Fruit fly (Drosophila melanogaster) whole organism, prepupa: Measurements from ENCODE around the gene CG4911.

Experiments
- CG10631 ChIP-seq: fragments of 200-800 bp; sonication (Bioruptor generic); optimal IDR thresholded peaks from 2 replicates; lab custom pipeline; 2016; ENCODE audit warnings: missing biosample characterization, missing genetic modification characterization
- CG16779 ChIP-seq: fragments of 200-800 bp; sonication (Bioruptor generic); optimal IDR thresholded peaks from 3 replicates; lab custom pipeline; 2017; ENCODE audit warnings: missing biosample characterization, mild to moderate bottlenecking, missing genetic modification characterization
- CG6276 ChIP-seq: fragments of 200-800 bp; sonication (Bioruptor generic); optimal IDR thresholded peaks from 2 replicates; lab custom pipeline; 2017; ENCODE audit warnings: missing biosample characterization, mild to moderate bottlenecking, missing genetic modification characterization
- Ets21C ChIP-seq: fragments of 200-800 bp; sonication (Bioruptor generic); optimal IDR thresholded peaks from 3 replicates; lab custom pipeline; 2016; ENCODE audit warnings: missing biosample characterization, missing genetic modification characterization
- Ets96B ChIP-seq: fragments of 200-800 bp; optimal IDR thresholded peaks from 2 replicates; lab custom pipeline; 2019; ENCODE audit warnings: missing biosample characterization, mild to moderate bottlenecking, missing genetic modification characterization, moderate library complexity
- Gug ChIP-seq: fragments of 200-800 bp; sonication (Bioruptor generic); IDR thresholded peaks from 2 replicates; pipeline ENCODE4 v1.3.6; 2022; ENCODE audit warnings: missing biosample characterization, missing genetic modification characterization
- salr ChIP-seq, 2 experiments: fragments of 200-800 bp; sonication (Bioruptor generic); optimal IDR thresholded peaks; 3 replicates each; lab custom pipeline; 2016 to 2018; ENCODE audit warnings: missing biosample characterization in 2 of 2, missing genetic modification characterization in 2 of 2, mild to moderate bottlenecking in 1 of 2
- topi ChIP-seq: fragments of 200-800 bp; sonication (Bioruptor generic); optimal IDR thresholded peaks from 3 replicates; lab custom pipeline; 2016; ENCODE audit warnings: missing biosample characterization, missing genetic modification characterization

DNA sequence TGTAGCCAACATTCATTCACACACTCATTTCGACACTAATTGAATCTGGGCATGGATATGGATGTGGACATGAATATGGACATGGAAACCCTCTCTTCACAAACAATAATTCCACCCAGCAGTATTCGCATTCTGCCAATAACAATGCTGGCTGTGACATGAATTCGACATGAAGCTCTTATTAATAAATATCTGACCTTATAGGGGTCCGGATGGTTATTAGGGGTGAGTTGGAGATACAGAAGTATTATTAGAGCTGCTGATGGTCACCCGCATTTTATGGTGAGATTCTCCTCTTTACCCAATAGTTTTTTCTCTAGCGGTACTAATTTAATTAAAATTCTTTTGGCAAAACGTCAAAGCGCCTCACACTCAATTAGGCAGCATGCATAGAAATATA, 18.3 kb downstream of the CG4911 start:
- TF ChIP-seq CG10631 (GFP tag; lab: Kevin White, UChicago) (no peak), Gug (GFP tag; lab: Robert Waterston, UW) (no peak), CG6276 (no peak), Ets96B (no peak), salr (GFP tag; optimal IDR thresholded peaks at IDR 0.05; lab: Kevin White, UChicago) (no peak), topi (no peak), Ets21C (no peak), CG16779 (no peak)
